Worm (Caenorhabditis elegans) whole organism, L3 larva: ENCODE results near the gene pnp-1.

Source experiments
- ceh-82 ChIP-seq: fragments of 150-350 bp; optimal IDR thresholded peaks from 2 replicates; lab custom pipeline; 2014; ENCODE audit warnings: missing biosample characterization, missing genetic modification characterization
- ceh-9 ChIP-seq: sonication (generic microtip); optimal IDR thresholded peaks from 2 replicates; lab custom pipeline; 2018; ENCODE audit warnings: missing biosample characterization, missing genetic modification characterization
- daf-12 ChIP-seq: fragments of 150-350 bp; optimal IDR thresholded peaks from 2 replicates; lab custom pipeline; 2014; ENCODE audit warnings: missing biosample characterization, missing genetic modification reagents, missing genetic modification characterization
- egl-27 ChIP-seq: sonication (generic microtip); optimal IDR thresholded peaks from 4 replicates; lab custom pipeline; 2017; ENCODE audit warnings: missing biosample characterization, missing genetic modification reagents, missing genetic modification characterization
- elt-1 ChIP-seq: fragments of 150-350 bp; optimal IDR thresholded peaks from 2 replicates; lab custom pipeline; 2014; ENCODE audit warnings: missing biosample characterization, missing genetic modification characterization
- elt-2 ChIP-seq: sonication (generic microtip); optimal IDR thresholded peaks from 2 replicates; lab custom pipeline; 2016; ENCODE audit warnings: missing genetic modification reagents, mild to moderate bottlenecking, missing genetic modification characterization, missing compliant biosample characterization
- elt-3 ChIP-seq, 3 experiments: fragments of 150-350 bp in 1 of 3; sonication (generic microtip) in 2 of 3; optimal IDR thresholded peaks; 2 replicates in 2 of 3; 4 replicates in 1 of 3; lab custom pipeline; 2014 to 2017; ENCODE audit warnings: missing biosample characterization in 3 of 3, missing genetic modification characterization in 3 of 3
- eor-1 ChIP-seq, 2 experiments: fragments of 150-350 bp; optimal IDR thresholded peaks; 2 replicates each; lab custom pipeline; 2014 to 2018; ENCODE audit warnings: missing biosample characterization in 2 of 2, missing genetic modification characterization in 2 of 2
- nhr-76 ChIP-seq: fragments of 150-350 bp; sonication (generic microtip); optimal IDR thresholded peaks from 5 replicates; lab custom pipeline; 2014; ENCODE audit warnings: missing biosample characterization, missing genetic modification characterization
- pqm-1 ChIP-seq: fragments of 150-350 bp; optimal IDR thresholded peaks from 2 replicates; lab custom pipeline; 2017; ENCODE audit warnings: missing biosample characterization, missing genetic modification characterization, inconsistent platforms
- snpc-4 ChIP-seq: fragments of 150-350 bp; optimal IDR thresholded peaks from 2 replicates; lab custom pipeline; 2014; ENCODE audit warnings: missing biosample characterization, missing genetic modification characterization
- tbx-2 ChIP-seq: sonication (generic microtip); optimal IDR thresholded peaks from 2 replicates; lab custom pipeline; 2016; ENCODE audit warnings: mild to moderate bottlenecking, missing genetic modification characterization, missing compliant biosample characterization
- unc-39 ChIP-seq: sonication (generic microtip); optimal IDR thresholded peaks from 4 replicates; lab custom pipeline; 2017; ENCODE audit warnings: missing biosample characterization, missing genetic modification characterization
- unc-62 ChIP-seq: fragments of 150-350 bp; sonication (generic microtip); optimal IDR thresholded peaks from 4 replicates; lab custom pipeline; 2014; ENCODE audit warnings: missing biosample characterization, missing genetic modification reagents, missing genetic modification characterization

DNA sequence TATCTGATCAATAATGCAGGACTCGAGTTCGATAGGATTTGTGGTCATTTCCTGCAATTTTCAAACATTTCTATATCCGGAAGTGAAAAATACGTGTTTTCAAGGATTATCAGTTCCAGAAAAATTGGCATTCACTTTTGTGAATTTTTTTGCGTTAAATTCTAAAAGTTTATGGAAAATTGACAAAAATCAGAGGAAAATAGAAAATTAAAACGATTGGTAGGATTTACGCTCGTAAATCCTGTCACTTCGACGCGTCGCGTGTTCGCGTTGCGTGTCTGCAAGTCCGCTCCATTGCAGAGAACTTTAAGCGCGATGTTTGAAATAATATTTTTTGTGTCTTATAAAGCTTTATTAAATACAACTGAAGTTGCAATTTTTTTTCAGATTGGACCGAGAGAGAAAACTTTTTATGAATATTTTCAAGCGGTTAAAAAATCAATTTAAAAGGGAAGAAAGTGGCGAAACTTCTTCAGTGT is 42.7 kb downstream of the pnp-1 start, which contains the start of gene rcat-1:
- TF ChIP-seq nhr-76, result no peak
- no peak for TF ChIP-seq eor-1 (tag; optimal IDR thresholded peaks at IDR 0.05; lab: Kevin White, UChicago)
- no peak for TF ChIP-seq egl-27 (tag; lab: Kevin White, UChicago)
- TF ChIP-seq elt-1 (tag; lab: Kevin White, UChicago), result no peak
- peak; percentile 3 for TF ChIP-seq pqm-1
- TF ChIP-seq elt-2 (tag; lab: Kevin White, UChicago), result peak; percentile 31
- peak; percentile 67 for TF ChIP-seq snpc-4
- TF ChIP-seq elt-3 (tag; optimal IDR thresholded peaks at IDR 0.05; lab: Kevin White, UChicago), result no peak
- peak; percentile 48 for TF ChIP-seq ceh-82
- no peak for TF ChIP-seq unc-62 (GFP tag; lab: Kevin White, UChicago)
- no peak for TF ChIP-seq tbx-2 (tag; lab: Kevin White, UChicago)
- TF ChIP-seq unc-39, result no peak
- no peak for TF ChIP-seq daf-12 (tag; lab: Kevin White, UChicago)
- no peak for TF ChIP-seq ceh-9 (tag; lab: Kevin White, UChicago)
